Worm (Caenorhabditis elegans) whole organism, early embryonic: Measurements from ENCODE around the gene fre-1.

Experiments
- B0310.2 ChIP-seq: sonication (generic microtip); optimal IDR thresholded peaks from 2 replicates; lab custom pipeline; 2016; ENCODE audit warnings: mild to moderate bottlenecking, missing genetic modification characterization, missing compliant biosample characterization
- aly-1 ChIP-seq: sonication (generic microtip); optimal IDR thresholded peaks from 2 replicates; lab custom pipeline; 2016; ENCODE audit warnings: missing genetic modification characterization, missing compliant biosample characterization
- ama-1 ChIP-seq: fragments of 150-350 bp; optimal IDR thresholded peaks from 2 replicates; lab custom pipeline; 2014
- ceh-13 ChIP-seq: fragments of 200-800 bp; sonication (Bioruptor generic); optimal IDR thresholded peaks from 2 replicates; lab custom pipeline; 2018; ENCODE audit warnings: mild to moderate bottlenecking, missing genetic modification characterization, missing compliant biosample characterization
- ceh-36 ChIP-seq: sonication (generic microtip); optimal IDR thresholded peaks from 2 replicates; lab custom pipeline; 2016; ENCODE audit warnings: missing genetic modification characterization, inconsistent platforms, missing compliant biosample characterization
- ets-7 ChIP-seq: sonication (generic microtip); optimal IDR thresholded peaks from 2 replicates; lab custom pipeline; 2016; ENCODE audit warnings: missing genotype, missing genetic modification characterization, missing compliant biosample characterization
- flt-1 ChIP-seq: fragments of 200-800 bp; sonication (Bioruptor generic); IDR thresholded peaks from 2 replicates; pipeline ENCODE4 v1.3.6; 2022; ENCODE audit warnings: missing genetic modification characterization, missing compliant biosample characterization
- hmbx-1 ChIP-seq: sonication (generic microtip); optimal IDR thresholded peaks from 2 replicates; lab custom pipeline; 2016; ENCODE audit warnings: mild to moderate bottlenecking, missing genetic modification characterization, missing compliant biosample characterization
- hnd-1 ChIP-seq: sonication (generic microtip); optimal IDR thresholded peaks from 2 replicates; lab custom pipeline; 2016; ENCODE audit warnings: missing genetic modification characterization, missing compliant biosample characterization
- pes-1 ChIP-seq: fragments of 200-800 bp; sonication (Bioruptor generic); IDR thresholded peaks from 2 replicates; pipeline ENCODE4 v1.3.6; 2022; ENCODE audit warnings: missing genetic modification reagents, missing genetic modification characterization, missing compliant biosample characterization
- sea-1 ChIP-seq: fragments of 200-800 bp; sonication (Bioruptor generic); conservative IDR thresholded peaks from 2 replicates; pipeline ENCODE4 v1.3.6; 2022; ENCODE audit warnings: missing genetic modification characterization, missing compliant biosample characterization
- tbx-11 ChIP-seq: fragments of 200-800 bp; sonication (Bioruptor generic); IDR thresholded peaks from 2 replicates; pipeline ENCODE4 v1.3.6; 2022; ENCODE audit warnings: missing genetic modification characterization, missing compliant biosample characterization
- tra-4 ChIP-seq: sonication (generic microtip); optimal IDR thresholded peaks from 2 replicates; lab custom pipeline; 2017; ENCODE audit warnings: missing genetic modification characterization, missing compliant biosample characterization

DNA sequence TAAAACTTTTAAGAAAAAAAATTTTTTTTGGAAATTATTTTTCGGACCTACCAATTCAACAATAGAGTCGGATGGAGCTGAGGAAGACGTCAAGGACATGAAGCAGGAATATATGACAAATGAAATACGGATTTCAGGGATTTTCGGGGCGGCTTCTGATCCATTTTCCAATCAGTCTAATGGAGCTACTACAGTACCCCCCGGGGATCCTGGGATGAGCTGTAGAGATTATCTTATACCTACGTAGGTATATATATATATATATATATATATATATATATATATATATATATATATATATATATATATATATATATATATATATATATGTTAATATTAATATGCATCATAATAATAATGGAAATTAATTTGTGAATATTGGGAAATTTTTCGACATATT is 23.5 kb downstream of the fre-1 start, which contains the start of gene ttx-1:
- TF ChIP-seq sea-1 (no peak), flt-1 (GFP tag; lab: Robert Waterston, UW) (no peak), hmbx-1 (tag; lab: Kevin White, UChicago) (no peak), ama-1 (no peak), tbx-11 (no peak), hnd-1 (tag; lab: Kevin White, UChicago) (no peak), ceh-36 (tag; lab: Kevin White, UChicago) (no peak), pes-1 (GFP tag; lab: Robert Waterston, UW) (no peak), tra-4 (tag; lab: Kevin White, UChicago) (no peak), aly-1 (no peak), ceh-13 (GFP tag; lab: Kevin White, UChicago) (no peak), B0310.2 (no peak), ets-7 (tag; lab: Kevin White, UChicago) (no peak)
